Fruit fly (Drosophila melanogaster) whole organism, wandering third instar larva: Measurements from ENCODE around the gene Alg10.

ENCODE experiments used
- Abd-B ChIP-seq: fragments of >200 bp; optimal IDR thresholded peaks from 2 replicates; lab custom pipeline; 2017; ENCODE audit warnings: missing biosample characterization, missing genetic modification characterization
- CG32264 ChIP-seq: fragments of 200-800 bp; sonication (Bioruptor generic); optimal IDR thresholded peaks from 2 replicates; lab custom pipeline; 2016; ENCODE audit warnings: missing biosample characterization, missing genetic modification characterization
- CG9705 ChIP-seq: fragments of 200-800 bp; sonication (Bioruptor generic); optimal IDR thresholded peaks from 2 replicates; lab custom pipeline; 2018; ENCODE audit warnings: missing biosample characterization, mild to moderate bottlenecking, missing genetic modification characterization
- CrebA ChIP-seq: fragments of 200-800 bp; sonication (Bioruptor generic); optimal IDR thresholded peaks from 2 replicates; lab custom pipeline; 2016; ENCODE audit warnings: missing biosample characterization, mild to moderate bottlenecking, missing genetic modification characterization, borderline replicate concordance
- Dfd ChIP-seq: fragments of >200 bp; optimal IDR thresholded peaks from 2 replicates; lab custom pipeline; 2017; ENCODE audit warnings: missing biosample characterization, missing genetic modification characterization
- Dif ChIP-seq: fragments of 200-275, 200-300 bp; sonication (Bioruptor generic); optimal IDR thresholded peaks from 2 replicates; lab custom pipeline; 2018; ENCODE audit warnings: missing biosample characterization, missing genetic modification characterization; ENCODE audit not compliant: partially characterized antibody
- GATAd ChIP-seq: sonication (Bioruptor generic); optimal IDR thresholded peaks from 2 replicates; lab custom pipeline; 2016; ENCODE audit warnings: missing biosample characterization, missing genetic modification characterization
- HLH106 ChIP-seq: fragments of 200-800 bp; optimal IDR thresholded peaks from 3 replicates; lab custom pipeline; 2019; ENCODE audit warnings: missing biosample characterization, mild to moderate bottlenecking, missing genetic modification characterization, moderate library complexity
- Hnf4 ChIP-seq: fragments of 200-800 bp; sonication (Bioruptor generic); optimal IDR thresholded peaks from 2 replicates; lab custom pipeline; 2016; ENCODE audit warnings: missing biosample characterization, mild to moderate bottlenecking, missing genetic modification characterization
- Hr78 ChIP-seq: fragments of >200 bp; optimal IDR thresholded peaks from 2 replicates; lab custom pipeline; 2017; ENCODE audit warnings: missing biosample characterization, missing genetic modification characterization
- Hr83 ChIP-seq: fragments of 200-300 bp; sonication (Bioruptor generic); optimal IDR thresholded peaks from 2 replicates; lab custom pipeline; 2016; ENCODE audit warnings: missing biosample characterization, mild to moderate bottlenecking, missing genetic modification characterization, moderate library complexity; ENCODE audit not compliant: poor library complexity, severe bottlenecking
- Jra ChIP-seq: sonication (Bioruptor generic); optimal IDR thresholded peaks from 2 replicates; lab custom pipeline; 2016; ENCODE audit warnings: missing biosample characterization, missing genetic modification characterization
- Mio ChIP-seq: sonication (Bioruptor generic); optimal IDR thresholded peaks from 2 replicates; lab custom pipeline; 2016; ENCODE audit warnings: missing biosample characterization, missing genetic modification characterization
- Myc ChIP-seq: fragments of >200 bp; optimal IDR thresholded peaks from 2 replicates; lab custom pipeline; 2017
- N ChIP-seq: fragments of >200 bp; optimal IDR thresholded peaks from 2 replicates; lab custom pipeline; 2018; ENCODE audit warnings: missing biosample characterization, missing external identifiers, missing genetic modification characterization
- OdsH ChIP-seq: fragments of 200-800 bp; sonication (Bioruptor generic); optimal IDR thresholded peaks from 2 replicates; lab custom pipeline; 2016; ENCODE audit warnings: missing biosample characterization, mild to moderate bottlenecking, missing genetic modification characterization
- Rel ChIP-seq, 2 experiments: fragments of 200-800 bp; sonication (Bioruptor generic) in 1 of 2; optimal IDR thresholded peaks; 2 replicates in 1 of 2; 3 replicates in 1 of 2; lab custom pipeline; 2016 to 2019; ENCODE audit warnings: mild to moderate bottlenecking in 2 of 2, missing biosample characterization in 2 of 2, missing genetic modification characterization in 2 of 2, moderate library complexity in 1 of 2
- Sp1 ChIP-seq: fragments of 200-800 bp; sonication (Bioruptor generic); optimal IDR thresholded peaks from 3 replicates; lab custom pipeline; 2019; ENCODE audit warnings: missing biosample characterization, mild to moderate bottlenecking, missing genetic modification characterization, moderate library complexity
- Vsx2 ChIP-seq: fragments of 200-300, 225-300 bp; sonication (Bioruptor generic); optimal IDR thresholded peaks from 2 replicates; lab custom pipeline; 2018; ENCODE audit warnings: missing biosample characterization, missing genetic modification characterization; ENCODE audit not compliant: partially characterized antibody
- br ChIP-seq: fragments of 200-800 bp; sonication (Bioruptor generic); optimal IDR thresholded peaks from 2 replicates; lab custom pipeline; 2016; ENCODE audit warnings: missing biosample characterization, missing genetic modification characterization
- brk ChIP-seq: fragments of 200-800 bp; sonication (Bioruptor generic); optimal IDR thresholded peaks from 2 replicates; lab custom pipeline; 2016; ENCODE audit warnings: missing biosample characterization, mild to moderate bottlenecking, missing genetic modification characterization
- dl ChIP-seq, 2 experiments: fragments of 175-275, 200-275 bp in 1 of 2; fragments of 200-275 bp in 1 of 2; sonication (Bioruptor generic); optimal IDR thresholded peaks; lab custom pipeline; 2018; ENCODE audit warnings: mild to moderate bottlenecking in 2 of 2, missing biosample characterization in 2 of 2, missing genetic modification characterization in 2 of 2, moderate library complexity in 2 of 2; ENCODE audit not compliant: partially characterized antibody in 2 of 2, insufficient read depth in 1 of 2
- dmrt93B ChIP-seq: fragments of 200-800 bp; sonication (Bioruptor generic); optimal IDR thresholded peaks from 2 replicates; lab custom pipeline; 2018; ENCODE audit warnings: missing biosample characterization, mild to moderate bottlenecking, missing genetic modification characterization
- dsf ChIP-seq: sonication (Bioruptor generic); optimal IDR thresholded peaks from 2 replicates; lab custom pipeline; 2016; ENCODE audit warnings: missing biosample characterization, missing genetic modification characterization, borderline replicate concordance
- ey ChIP-seq: fragments of 200-800 bp; sonication (Bioruptor generic); optimal IDR thresholded peaks from 2 replicates; lab custom pipeline; 2016; ENCODE audit warnings: missing biosample characterization, missing genetic modification characterization
- foxo ChIP-seq, 2 experiments: fragments of 200-800 bp; sonication (Bioruptor generic); optimal IDR thresholded peaks; 2 replicates in 1 of 2; 3 replicates in 1 of 2; lab custom pipeline; 2016 to 2017; ENCODE audit warnings: missing biosample characterization in 2 of 2, missing genetic modification characterization in 2 of 2
- fru ChIP-seq: fragments of 200-800 bp; sonication (Bioruptor generic); optimal IDR thresholded peaks from 3 replicates; lab custom pipeline; 2016; ENCODE audit warnings: missing biosample characterization, mild to moderate bottlenecking, missing genetic modification characterization
- h ChIP-seq: fragments of 200-800 bp; sonication (Bioruptor generic); optimal IDR thresholded peaks from 3 replicates; lab custom pipeline; 2016; ENCODE audit warnings: missing biosample characterization, mild to moderate bottlenecking, missing genetic modification characterization
- jim ChIP-seq: fragments of 175-275, 200-325 bp; sonication (Bioruptor generic); optimal IDR thresholded peaks from 2 replicates; lab custom pipeline; 2016; ENCODE audit warnings: missing biosample characterization, mild to moderate bottlenecking, missing genetic modification characterization
- lola ChIP-seq: fragments of >200 bp; optimal IDR thresholded peaks from 2 replicates; lab custom pipeline; 2017; ENCODE audit warnings: missing biosample characterization, missing genetic modification characterization
- pan ChIP-seq: fragments of >200 bp; optimal IDR thresholded peaks from 2 replicates; lab custom pipeline; 2017
- psq ChIP-seq: fragments of 200-800 bp; sonication (Bioruptor generic); optimal IDR thresholded peaks from 3 replicates; lab custom pipeline; 2017; ENCODE audit warnings: missing biosample characterization, mild to moderate bottlenecking, missing genetic modification characterization, moderate library complexity
- rgr ChIP-seq: fragments of 200-800 bp; sonication (Bioruptor generic); optimal IDR thresholded peaks from 3 replicates; lab custom pipeline; 2016; ENCODE audit warnings: missing biosample characterization, mild to moderate bottlenecking, missing genetic modification characterization
- sage ChIP-seq: fragments of 200-800 bp; sonication (Bioruptor generic); optimal IDR thresholded peaks from 2 replicates; lab custom pipeline; 2016; ENCODE audit warnings: missing biosample characterization, mild to moderate bottlenecking, missing genetic modification characterization
- sv ChIP-seq: fragments of 200-800 bp; sonication (Bioruptor generic); optimal IDR thresholded peaks from 3 replicates; lab custom pipeline; 2016; ENCODE audit warnings: missing biosample characterization, missing genetic modification characterization
- tai ChIP-seq: sonication (Bioruptor generic); optimal IDR thresholded peaks from 2 replicates; lab custom pipeline; 2016; ENCODE audit warnings: missing biosample characterization, missing genetic modification characterization
- usp ChIP-seq: fragments of >200 bp; optimal IDR thresholded peaks from 2 replicates; lab custom pipeline; 2017; ENCODE audit warnings: missing biosample characterization, missing genetic modification characterization
- woc ChIP-seq: sonication (Bioruptor generic); optimal IDR thresholded peaks from 2 replicates; lab custom pipeline; 2016; ENCODE audit warnings: missing biosample characterization, mild to moderate bottlenecking, missing genetic modification characterization

Alg10 gene

dm6 chr3L:11164899-11165298 lies at the start of gene Alg10:
Gene Alg10 (plus strand): TSS chr3L:11164971.
- no peak for TF ChIP-seq dsf (GFP tag; lab: Kevin White, UChicago)

- TF ChIP-seq Jra (no peak), Abd-B (GFP tag; lab: Kevin White, UChicago) (no peak), Rel (GFP tag; optimal IDR thresholded peaks at IDR 0.05; lab: Kevin White, UChicago) (no peak), Rel (tag; optimal IDR thresholded peaks at IDR 0.05; lab: Kevin White, UChicago) (no peak), ey (GFP tag; lab: Kevin White, UChicago) (no peak), brk (GFP tag; lab: Kevin White, UChicago) (no peak), Vsx2 (GFP tag; lab: Kevin White, UChicago) (no peak), dsf (GFP tag; lab: Kevin White, UChicago) (no peak), Dfd (no peak), tai (GFP tag; lab: Kevin White, UChicago) (no peak), HLH106 (tag; lab: Kevin White, UChicago) (no peak), dl (GFP tag; optimal IDR thresholded peaks at IDR 0.05; lab: Kevin White, UChicago; ENCODE audit: insufficient read depth in 1 of 2, partially characterized antibody in 2 of 2) (no peak), OdsH (GFP tag; lab: Kevin White, UChicago) (no peak), CrebA (GFP tag; lab: Kevin White, UChicago) (no peak), jim (GFP tag; lab: Kevin White, UChicago) (no peak)
Measured at dm6 chr3L:11117733-11118132, 47.0 kb upstream of the Alg10 start.

dm6 chr3L:11118627-11119395 lies 46.0 kb upstream of the Alg10 start:
- TF ChIP-seq jim (GFP tag; lab: Kevin White, UChicago) = no peak
- TF ChIP-seq dmrt93B (GFP tag; lab: Kevin White, UChicago) = no peak
- no peak for TF ChIP-seq Hr78 (GFP tag; lab: Kevin White, UChicago)
- TF ChIP-seq foxo (GFP tag; optimal IDR thresholded peaks at IDR 0.05; lab: Kevin White, UChicago) = peak in 1 of 2 experiments; percentile 25
- TF ChIP-seq Sp1 = peak; percentile 16
- no peak for TF ChIP-seq Myc (lab: Kevin White, UChicago)
- TF ChIP-seq rgr (GFP tag; lab: Kevin White, UChicago) = peak; percentile 27
- TF ChIP-seq brk (GFP tag; lab: Kevin White, UChicago) = no peak
- peak; percentile 34 for TF ChIP-seq sv
- TF ChIP-seq Dfd = no peak
- TF ChIP-seq N (GFP tag; lab: Kevin White, UChicago) = no peak
- no peak for TF ChIP-seq pan (lab: Kevin White, UChicago)
- peak; percentile 43 for TF ChIP-seq h (GFP tag; lab: Kevin White, UChicago)
- no peak for TF ChIP-seq CrebA (GFP tag; lab: Kevin White, UChicago)
- no peak for TF ChIP-seq ey (GFP tag; lab: Kevin White, UChicago)
- peak in 1 of 2 experiments; percentile 51 for TF ChIP-seq dl (GFP tag; optimal IDR thresholded peaks at IDR 0.05; lab: Kevin White, UChicago; ENCODE audit: insufficient read depth in 1 of 2, partially characterized antibody in 2 of 2)
- TF ChIP-seq psq (GFP tag; lab: Kevin White, UChicago) = peak; percentile 46
- TF ChIP-seq Jra = peak; percentile 6
- TF ChIP-seq lola (GFP tag; lab: Kevin White, UChicago) = no peak
- TF ChIP-seq dsf (GFP tag; lab: Kevin White, UChicago) = no peak
- TF ChIP-seq HLH106 (tag; lab: Kevin White, UChicago) = no peak
- TF ChIP-seq Hr83 (GFP tag; lab: Kevin White, UChicago) = peak; percentile 1
- TF ChIP-seq OdsH (GFP tag; lab: Kevin White, UChicago) = peak; percentile 28
- peak; percentile 69 for TF ChIP-seq Dif
- no peak for TF ChIP-seq br (GFP tag; lab: Kevin White, UChicago)
- peak; percentile 23 for TF ChIP-seq CG9705 (GFP tag; lab: Kevin White, UChicago)
- TF ChIP-seq Abd-B (GFP tag; lab: Kevin White, UChicago) = no peak
- TF ChIP-seq Mio = no peak
- TF ChIP-seq Hnf4 = peak; percentile 11
- TF ChIP-seq GATAd (GFP tag; lab: Kevin White, UChicago) = no peak
- TF ChIP-seq sage (GFP tag; lab: Kevin White, UChicago) = peak; percentile 33
- TF ChIP-seq fru (GFP tag; lab: Kevin White, UChicago) = no peak
- no peak for TF ChIP-seq tai (GFP tag; lab: Kevin White, UChicago)
- TF ChIP-seq Vsx2 (GFP tag; lab: Kevin White, UChicago) = no peak
- no peak for TF ChIP-seq woc
- TF ChIP-seq CG32264 (GFP tag; lab: Kevin White, UChicago) = no peak
- TF ChIP-seq usp (GFP tag; lab: Kevin White, UChicago) = no peak
- no peak for TF ChIP-seq Rel (GFP tag; optimal IDR thresholded peaks at IDR 0.05; lab: Kevin White, UChicago)
- no peak for TF ChIP-seq Rel (tag; optimal IDR thresholded peaks at IDR 0.05; lab: Kevin White, UChicago)
